Worm (Caenorhabditis elegans) whole organism, young adult: ENCODE data around the gene R08A2.2.

Experiments used
- B0336.3 ChIP-seq: fragments of 200-800 bp; sonication (Bioruptor generic); IDR thresholded peaks from 2 replicates; pipeline ENCODE4 v1.3.6; 2022; ENCODE audit warnings: missing genetic modification characterization, missing compliant biosample characterization
- F10E7.11 ChIP-seq: sonication (generic microtip); optimal IDR thresholded peaks from 2 replicates; lab custom pipeline; 2017; ENCODE audit warnings: mild to moderate bottlenecking, missing genetic modification characterization, moderate library complexity, missing compliant biosample characterization
- ceh-58 ChIP-seq: fragments of 200-800 bp; sonication (Bioruptor generic); IDR thresholded peaks from 2 replicates; pipeline ENCODE4 v1.3.6; 2022; ENCODE audit warnings: missing genetic modification characterization, missing compliant biosample characterization
- mes-4 ChIP-seq: sonication (generic microtip); optimal IDR thresholded peaks from 2 replicates; lab custom pipeline; 2016; ENCODE audit warnings: missing genotype, missing genetic modification characterization, missing compliant biosample characterization
- sdz-38 ChIP-seq: sonication (generic microtip); optimal IDR thresholded peaks from 2 replicates; lab custom pipeline; 2016; ENCODE audit warnings: missing genotype, missing genetic modification characterization, missing compliant biosample characterization
- snpc-4 ChIP-seq, 5 experiments: fragments of 150-350 bp in 1 of 5; sonication (generic microtip) in 4 of 5; optimal IDR thresholded peaks; 2 replicates each; lab custom pipeline; 2014 to 2018; ENCODE audit warnings: missing genetic modification characterization in 5 of 5, missing biosample characterization in 3 of 5, antibody characterized with exemption in 2 of 5, mild to moderate bottlenecking in 2 of 5, missing compliant biosample characterization in 2 of 5, missing genotype in 2 of 5, moderate library complexity in 2 of 5, missing genetic modification reagents in 1 of 5
- unc-62 ChIP-seq: fragments of 150-350 bp; optimal IDR thresholded peaks from 2 replicates; lab custom pipeline; 2014; ENCODE audit warnings: missing biosample characterization, missing genetic modification reagents, missing genetic modification characterization
- ztf-6 ChIP-seq: fragments of 200-800 bp; sonication (Bioruptor generic); IDR thresholded peaks from 2 replicates; pipeline ENCODE4 v1.3.6; 2022; ENCODE audit warnings: missing genetic modification reagents, missing genetic modification characterization, missing compliant biosample characterization

DNA sequence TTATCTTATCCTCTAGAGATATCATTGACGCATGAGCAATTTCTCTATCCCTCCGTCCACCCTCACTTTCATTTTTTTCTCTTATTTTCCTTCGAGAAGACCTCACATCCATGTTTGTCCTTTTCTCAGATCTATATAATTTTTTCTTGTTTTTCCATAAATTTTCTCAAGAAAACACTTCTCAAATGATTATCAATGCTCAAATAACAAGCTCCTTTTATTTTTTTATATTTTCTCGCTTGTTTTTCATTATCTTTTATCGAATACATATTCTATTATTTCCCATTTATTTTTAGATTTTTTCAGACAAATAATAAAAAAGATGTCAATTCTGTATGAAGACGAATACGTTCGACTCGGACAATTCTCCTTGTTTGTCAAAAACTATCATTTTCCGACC lies 7.5 kb upstream of the R08A2.2 start, which contains the start of gene R08A2.7:
- TF ChIP-seq ceh-58 (GFP tag; lab: Robert Waterston, UW) (no peak), sdz-38 (tag; lab: Kevin White, UChicago) (no peak), snpc-4 (GFP tag; optimal IDR thresholded peaks at IDR 0.05; lab: Kevin White, UChicago) (no peak), snpc-4 (tag; optimal IDR thresholded peaks at IDR 0.05; lab: Kevin White, UChicago) (no peak), ztf-6 (no peak), mes-4 (no peak), B0336.3 (GFP tag; lab: Robert Waterston, UW) (no peak), F10E7.11 (no peak), unc-62 (GFP tag; lab: Kevin White, UChicago) (no peak)
